Worm (Caenorhabditis elegans) whole organism, midembryonic: ENCODE data around the gene C26F1.1.

Experiments
- T22C8.4 ChIP-seq: fragments of 200-800 bp; sonication (Bioruptor generic); IDR thresholded peaks from 2 replicates; pipeline ENCODE4 v1.3.6; 2022; ENCODE audit warnings: missing genetic modification characterization, missing compliant biosample characterization
- cog-1 ChIP-seq: sonication (generic microtip); optimal IDR thresholded peaks from 2 replicates; lab custom pipeline; 2016; ENCODE audit warnings: missing genetic modification characterization, missing compliant biosample characterization
- flt-1 ChIP-seq: fragments of 200-800 bp; sonication (Bioruptor generic); IDR thresholded peaks from 2 replicates; pipeline ENCODE4 v1.3.6; 2022; ENCODE audit warnings: missing genetic modification characterization, missing compliant biosample characterization
- klf-2 ChIP-seq: fragments of 200-800 bp; sonication (Bioruptor generic); conservative IDR thresholded peaks from 2 replicates; pipeline ENCODE4 v1.3.6; 2022; ENCODE audit warnings: missing genetic modification reagents, missing genetic modification characterization, missing compliant biosample characterization
- med-1 ChIP-seq: sonication (generic microtip); optimal IDR thresholded peaks from 2 replicates; lab custom pipeline; 2017; ENCODE audit warnings: missing genetic modification characterization, mild to moderate bottlenecking, missing compliant biosample characterization, antibody characterized with exemption, missing genetic modification reagents; ENCODE audit not compliant: insufficient read depth
- ref-1 ChIP-seq: fragments of 200-800 bp; sonication (Bioruptor generic); conservative IDR thresholded peaks from 2 replicates; pipeline ENCODE4 v1.3.6; 2022; ENCODE audit warnings: missing genetic modification reagents, missing genetic modification characterization, missing compliant biosample characterization
- tab-1 ChIP-seq: fragments of 200-800 bp; sonication (Bioruptor generic); IDR thresholded peaks from 2 replicates; pipeline ENCODE4 v1.3.6; 2022; ENCODE audit warnings: missing genetic modification characterization, missing compliant biosample characterization
- ztf-23 ChIP-seq: fragments of 200-800 bp; sonication (Bioruptor generic); IDR thresholded peaks from 2 replicates; pipeline ENCODE4 v1.3.6; 2022; ENCODE audit warnings: missing genetic modification reagents, missing genetic modification characterization, missing compliant biosample characterization
- ztf-29 ChIP-seq: fragments of 200-800 bp; sonication (Bioruptor generic); IDR thresholded peaks from 2 replicates; pipeline ENCODE4 v1.3.6; 2022; ENCODE audit warnings: missing genetic modification reagents, missing genetic modification characterization, missing compliant biosample characterization

The C26F1.1 gene

ce11 chrV:7775226-7775625 is 10.0 kb upstream of the C26F1.1 start:
- TF ChIP-seq ztf-29 (GFP tag; lab: Robert Waterston, UW), result no peak
- no peak for TF ChIP-seq flt-1
- TF ChIP-seq ztf-23 (GFP tag; lab: Robert Waterston, UW), result no peak
- no peak for TF ChIP-seq med-1 (GFP tag; lab: Kevin White, UChicago)
- TF ChIP-seq klf-2 (GFP tag; lab: Robert Waterston, UW), result no peak
- TF ChIP-seq tab-1 (GFP tag; lab: Robert Waterston, UW), result no peak
- TF ChIP-seq cog-1, result no peak
- no peak for TF ChIP-seq T22C8.4 (GFP tag; lab: Robert Waterston, UW)
- no peak for TF ChIP-seq ref-1 (GFP tag; lab: Robert Waterston, UW)

DNA sequence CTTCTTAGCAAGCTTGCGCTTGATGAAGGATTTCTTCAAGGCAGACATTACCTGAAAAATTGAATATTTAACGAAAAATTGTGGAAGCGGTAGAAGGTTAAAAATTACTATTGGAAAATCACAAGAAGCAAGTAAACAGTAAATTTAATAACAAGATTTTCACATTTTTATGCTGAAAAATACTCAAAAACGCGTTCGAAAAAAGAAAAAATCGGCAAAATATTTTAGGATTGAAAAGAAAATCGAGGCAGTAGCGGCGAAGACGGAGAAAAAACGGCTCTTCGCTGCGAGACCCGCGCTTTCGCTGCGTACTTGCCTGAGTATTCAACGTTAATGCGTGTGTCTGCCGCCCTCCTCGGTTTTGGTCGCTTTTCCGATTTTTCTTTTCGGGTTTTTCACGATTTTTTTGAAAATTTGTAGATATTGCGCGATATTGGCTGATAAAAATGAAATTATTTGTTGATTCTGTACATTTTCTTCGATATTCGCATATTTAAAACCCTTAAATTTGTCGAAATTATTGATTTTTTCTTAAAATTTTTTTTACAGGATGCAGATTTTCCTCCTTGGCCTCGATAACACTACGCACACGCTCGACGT is 9.1 kb upstream of the C26F1.1 start, which contains the start of the genes rpl-39 and rps-30:
Gene rpl-39 (minus strand): TSS at position 51 of the 600 bp plus-strand sequence.
Gene rps-30 (plus strand): TSS at position 550 of the 600 bp plus-strand sequence.
- TF ChIP-seq klf-2 (GFP tag; lab: Robert Waterston, UW) (no peak), ztf-23 (GFP tag; lab: Robert Waterston, UW) (peak; percentile 59; the same call in 1 of the 2 replicates), T22C8.4 (GFP tag; lab: Robert Waterston, UW) (peak; percentile 21; the same call in 1 of the 2 replicates), cog-1 (peak; percentile 13)

DNA sequence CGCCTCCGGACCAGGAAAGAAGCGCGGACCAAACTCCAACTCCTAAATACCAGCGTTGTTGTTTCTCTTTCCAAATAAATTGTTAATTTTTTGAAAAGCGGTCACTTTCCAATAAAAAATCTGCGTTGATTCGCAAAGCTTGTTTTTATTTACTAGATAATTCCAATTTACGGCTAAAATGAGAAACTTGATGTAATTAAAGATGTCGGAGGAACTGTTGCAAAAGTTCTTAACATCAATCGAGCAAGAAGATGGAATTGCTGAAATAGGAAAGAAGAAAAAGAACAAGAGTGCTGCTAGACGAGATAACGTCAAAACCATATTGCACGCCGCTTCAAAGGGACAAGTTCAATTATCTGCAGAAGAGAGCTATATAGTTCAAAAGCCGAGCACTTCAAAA is 8.1 kb upstream of the C26F1.1 start, which contains the start of gene C26F1.3:
Gene C26F1.3 (plus strand): TSS at position 203 of the 400 bp plus-strand sequence.
- TF ChIP-seq klf-2 (GFP tag; lab: Robert Waterston, UW) (no peak), tab-1 (GFP tag; lab: Robert Waterston, UW) (no peak), ztf-29 (GFP tag; lab: Robert Waterston, UW) (no peak), T22C8.4 (GFP tag; lab: Robert Waterston, UW) (no peak), med-1 (GFP tag; lab: Kevin White, UChicago) (no peak), ref-1 (GFP tag; lab: Robert Waterston, UW) (no peak), ztf-23 (GFP tag; lab: Robert Waterston, UW) (no peak), cog-1 (no peak), flt-1 (no peak)

DNA sequence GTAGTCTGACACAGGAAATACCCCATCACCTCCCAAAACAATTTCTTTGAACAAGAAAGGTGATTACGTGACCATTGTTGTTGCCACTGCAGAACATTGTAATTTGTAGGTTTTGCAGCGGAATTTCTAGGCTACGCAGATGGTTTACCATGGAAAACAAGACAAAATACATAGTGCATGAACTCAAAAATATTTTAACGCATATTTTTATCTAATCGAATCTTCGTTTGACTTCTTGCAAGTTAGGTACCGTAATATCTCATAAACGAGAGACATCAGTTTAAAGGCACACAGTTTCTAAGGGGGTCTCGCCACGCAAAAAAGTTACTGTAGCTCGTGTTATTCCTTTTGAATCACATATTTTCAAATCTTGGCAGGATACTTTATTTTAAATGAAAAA is 6.2 kb upstream of the C26F1.1 start:
- TF ChIP-seq med-1 (GFP tag; lab: Kevin White, UChicago), result no peak
- no peak for TF ChIP-seq klf-2 (GFP tag; lab: Robert Waterston, UW)
- TF ChIP-seq ref-1 (GFP tag; lab: Robert Waterston, UW), result no peak

DNA sequence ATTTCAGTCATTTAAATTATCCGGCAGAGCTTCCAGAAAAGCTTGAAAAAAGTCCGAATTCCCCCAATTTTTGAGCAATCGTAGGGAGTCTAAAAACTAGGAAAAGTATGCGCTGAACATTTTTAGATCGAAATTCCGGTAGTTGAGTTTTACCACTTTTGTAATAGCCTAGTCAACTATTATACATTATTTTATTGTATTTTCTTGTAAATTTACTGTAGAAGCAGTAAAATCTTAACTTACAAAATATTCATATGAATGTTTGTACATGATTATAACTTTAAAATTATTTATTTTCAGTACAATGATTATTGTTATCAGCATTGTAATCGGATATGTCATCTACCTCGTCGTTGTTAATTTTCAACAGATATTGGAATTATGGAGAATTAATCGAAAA is 3.7 kb upstream of the C26F1.1 start, which contains the start of gene cyp-32A1:
Gene cyp-32A1 (plus strand): TSS at position 301 of the 400 bp plus-strand sequence.
- TF ChIP-seq ztf-29 (GFP tag; lab: Robert Waterston, UW) (no peak), ztf-23 (GFP tag; lab: Robert Waterston, UW) (no peak), ref-1 (GFP tag; lab: Robert Waterston, UW) (no peak), klf-2 (GFP tag; lab: Robert Waterston, UW) (no peak), cog-1 (no peak), flt-1 (no peak), med-1 (GFP tag; lab: Kevin White, UChicago) (no peak), tab-1 (GFP tag; lab: Robert Waterston, UW) (no peak), T22C8.4 (GFP tag; lab: Robert Waterston, UW) (no peak)

- TF ChIP-seq ztf-23 (GFP tag; lab: Robert Waterston, UW), result no peak
- no peak for TF ChIP-seq med-1 (GFP tag; lab: Kevin White, UChicago)
Observed at ce11 chrV:7785885-7786284, 668 bp downstream of the C26F1.1 start.

- TF ChIP-seq flt-1 (no peak), klf-2 (GFP tag; lab: Robert Waterston, UW) (no peak), ref-1 (GFP tag; lab: Robert Waterston, UW) (no peak), cog-1 (no peak), ztf-29 (GFP tag; lab: Robert Waterston, UW) (no peak), tab-1 (GFP tag; lab: Robert Waterston, UW) (no peak), med-1 (GFP tag; lab: Kevin White, UChicago) (no peak), ztf-23 (GFP tag; lab: Robert Waterston, UW) (no peak), T22C8.4 (GFP tag; lab: Robert Waterston, UW) (no peak)
Observed at ce11 chrV:7786639-7787038, 1.4 kb downstream of the C26F1.1 start.

- TF ChIP-seq ref-1 (GFP tag; lab: Robert Waterston, UW) (no peak), T22C8.4 (GFP tag; lab: Robert Waterston, UW) (no peak), cog-1 (no peak), tab-1 (GFP tag; lab: Robert Waterston, UW) (no peak), klf-2 (GFP tag; lab: Robert Waterston, UW) (no peak), ztf-29 (GFP tag; lab: Robert Waterston, UW) (no peak), flt-1 (no peak), ztf-23 (GFP tag; lab: Robert Waterston, UW) (no peak), med-1 (GFP tag; lab: Kevin White, UChicago) (no peak)
Observed at ce11 chrV:7793067-7793466, 7.8 kb downstream of the C26F1.1 start, which contains the start of gene flp-21. flp-21 (plus strand) TSS chrV:7793367.

DNA sequence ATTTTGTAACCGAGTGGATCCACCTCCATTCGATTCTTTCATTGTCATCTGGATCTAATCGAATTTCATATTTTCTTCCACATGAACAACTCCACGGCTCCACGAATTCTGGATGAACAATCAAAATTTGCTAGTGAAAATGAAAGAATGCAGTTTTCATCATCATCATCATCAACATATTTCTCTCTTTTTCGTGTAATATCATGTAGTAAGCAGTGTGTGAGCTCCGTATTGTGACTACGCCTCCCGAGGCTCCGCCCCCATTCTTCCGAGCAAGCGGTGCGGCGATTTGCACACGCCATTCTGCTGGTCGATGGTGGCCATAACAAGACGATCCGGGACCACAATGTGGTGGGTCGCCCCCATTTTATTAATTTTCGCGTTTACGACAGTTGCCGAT is 12.9 kb downstream of the C26F1.1 start, which contains the start of gene ZK742.7:
Gene ZK742.7 (plus strand): TSS at position 301 of the 400 bp plus-strand sequence.
- TF ChIP-seq ztf-29 (GFP tag; lab: Robert Waterston, UW) (no peak), cog-1 (no peak), med-1 (GFP tag; lab: Kevin White, UChicago) (no peak), tab-1 (GFP tag; lab: Robert Waterston, UW) (no peak), T22C8.4 (GFP tag; lab: Robert Waterston, UW) (no peak), flt-1 (no peak), klf-2 (GFP tag; lab: Robert Waterston, UW) (no peak), ref-1 (GFP tag; lab: Robert Waterston, UW) (no peak), ztf-23 (GFP tag; lab: Robert Waterston, UW) (no peak)
